Worm (Caenorhabditis elegans): Measurements from ENCODE around the gene F14D7.9.
"Not testable (repeated sequence)": the region's sequence is repeated elsewhere in the genome, so short reads cannot be mapped to it uniquely, and the experiment has no call there.

DNA sequence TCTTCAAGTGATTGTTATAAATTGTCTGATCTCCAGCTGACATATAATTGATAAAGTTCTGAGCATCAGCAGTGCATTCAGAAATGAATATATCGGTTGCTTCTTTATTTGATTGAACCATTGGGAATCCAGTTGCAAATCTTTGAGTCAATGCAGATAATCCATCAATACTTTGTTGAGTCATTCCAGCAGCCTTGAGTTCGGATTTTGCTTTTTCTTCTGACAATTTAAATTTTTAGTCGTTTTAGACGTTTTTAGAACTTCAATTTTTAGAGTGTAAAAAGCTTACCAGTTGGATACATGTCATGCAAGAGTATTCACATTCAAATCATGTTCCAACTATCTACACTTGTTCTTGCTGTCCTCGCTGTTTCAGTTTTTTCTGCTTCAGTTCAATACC is 15.1 kb downstream of the F14D7.9 start, which contains the start of gene F14D7.14:
- not testable (repeated sequence) for TF ChIP-seq tbx-11 (GFP tag; IDR thresholded peaks at IDR 0.05); ets-7 (tag; optimal IDR thresholded peaks at IDR 0.05); flt-1 (GFP tag; IDR thresholded peaks at IDR 0.05); scrt-1 (GFP tag; IDR thresholded peaks at IDR 0.05); ceh-13 (GFP tag; optimal IDR thresholded peaks at IDR 0.05); F13C5.2 (tag; optimal IDR thresholded peaks at IDR 0.05)
